Worm (Caenorhabditis elegans) whole organism, young adult: ENCODE results near the gene sta-2.
A peak's percentile ranks its signal among the peaks of the same experiment; 100 is the strongest.

ENCODE experiments used
- B0019.2 ChIP-seq: fragments of 200-800 bp; sonication (Bioruptor generic); conservative IDR thresholded peaks from 2 replicates; pipeline ENCODE4 v1.3.6; 2022; ENCODE audit warnings: missing genetic modification reagents, missing genetic modification characterization, missing compliant biosample characterization
- B0336.3 ChIP-seq: fragments of 200-800 bp; sonication (Bioruptor generic); IDR thresholded peaks from 2 replicates; pipeline ENCODE4 v1.3.6; 2022; ENCODE audit warnings: missing genetic modification characterization, missing compliant biosample characterization
- C17E4.6 ChIP-seq: fragments of 200-800 bp; sonication (Bioruptor generic); IDR thresholded peaks from 2 replicates; pipeline ENCODE4 v1.3.6; 2022; ENCODE audit warnings: missing genetic modification reagents, missing genetic modification characterization, missing compliant biosample characterization
- F23B12.7 ChIP-seq: sonication (generic microtip); optimal IDR thresholded peaks from 2 replicates; lab custom pipeline; 2017; ENCODE audit warnings: missing genetic modification characterization, mild to moderate bottlenecking, missing compliant biosample characterization, antibody characterized with exemption, moderate library complexity; ENCODE audit not compliant: insufficient read depth
- F33H1.4 ChIP-seq: fragments of 200-800 bp; sonication (Bioruptor generic); IDR thresholded peaks from 2 replicates; pipeline ENCODE4 v1.3.6; 2022; ENCODE audit warnings: missing genetic modification reagents, missing genetic modification characterization, missing compliant biosample characterization
- F37B4.10 ChIP-seq: fragments of 200-800 bp; sonication (Bioruptor generic); IDR thresholded peaks from 2 replicates; pipeline ENCODE4 v1.3.6; 2022; ENCODE audit warnings: missing genetic modification characterization, missing compliant biosample characterization
- F39B2.1 ChIP-seq: fragments of 200-800 bp; sonication (Bioruptor generic); IDR thresholded peaks from 2 replicates; pipeline ENCODE4 v1.3.6; 2022; ENCODE audit warnings: missing genetic modification reagents, missing genetic modification characterization, missing compliant biosample characterization
- F52B5.7 ChIP-seq: sonication (generic microtip); optimal IDR thresholded peaks from 2 replicates; lab custom pipeline; 2016; ENCODE audit warnings: mild to moderate bottlenecking, missing genetic modification characterization, missing compliant biosample characterization
- F57A8.1 ChIP-seq: fragments of 200-800 bp; sonication (Bioruptor generic); optimal IDR thresholded peaks from 2 replicates; lab custom pipeline; 2018; ENCODE audit warnings: mild to moderate bottlenecking, missing genetic modification characterization, moderate library complexity, missing compliant biosample characterization
- F57C9.4 ChIP-seq: sonication (generic microtip); optimal IDR thresholded peaks from 2 replicates; lab custom pipeline; 2017; ENCODE audit warnings: mild to moderate bottlenecking, missing genetic modification characterization, missing compliant biosample characterization
- T07F8.4 ChIP-seq: sonication (generic microtip); optimal IDR thresholded peaks from 2 replicates; lab custom pipeline; 2016; ENCODE audit warnings: mild to moderate bottlenecking, missing genetic modification characterization, moderate library complexity, missing compliant biosample characterization
- Y53G8AR.9 ChIP-seq: fragments of 200-800 bp; sonication (Bioruptor generic); conservative IDR thresholded peaks from 2 replicates; pipeline ENCODE4 v1.3.6; 2022; ENCODE audit warnings: missing genetic modification reagents, missing genetic modification characterization, missing compliant biosample characterization
- Y56A3A.18 ChIP-seq: fragments of 200-800 bp; sonication (Bioruptor generic); IDR thresholded peaks from 2 replicates; pipeline ENCODE4 v1.3.6; 2022; ENCODE audit warnings: missing genetic modification reagents, missing genetic modification characterization, missing compliant biosample characterization
- aptf-2 ChIP-seq: fragments of 200-800 bp; sonication (Bioruptor generic); conservative IDR thresholded peaks from 2 replicates; pipeline ENCODE4 v1.3.6; 2022; ENCODE audit warnings: missing genetic modification reagents, missing genetic modification characterization, missing compliant biosample characterization
- ccch-3 ChIP-seq: fragments of 200-800 bp; sonication (Bioruptor generic); optimal IDR thresholded peaks from 2 replicates; lab custom pipeline; 2018; ENCODE audit warnings: mild to moderate bottlenecking, missing genetic modification characterization, missing compliant biosample characterization
- chd-7 ChIP-seq: sonication (generic microtip); optimal IDR thresholded peaks from 2 replicates; lab custom pipeline; 2016; ENCODE audit warnings: mild to moderate bottlenecking, missing genetic modification characterization, moderate library complexity, missing compliant biosample characterization
- efl-1 ChIP-seq: fragments of 150-350 bp; optimal IDR thresholded peaks from 2 replicates; lab custom pipeline; 2014; ENCODE audit warnings: missing biosample characterization, missing genetic modification reagents, missing genetic modification characterization
- egl-44 ChIP-seq: fragments of 200-800 bp; sonication (Bioruptor generic); IDR thresholded peaks from 2 replicates; pipeline ENCODE4 v1.3.6; 2022; ENCODE audit warnings: missing genetic modification reagents, missing genetic modification characterization, missing compliant biosample characterization
- egrh-3 ChIP-seq: fragments of 200-800 bp; sonication (Bioruptor generic); IDR thresholded peaks from 2 replicates; pipeline ENCODE4 v1.3.6; 2022; ENCODE audit warnings: missing genetic modification reagents, missing genetic modification characterization, missing compliant biosample characterization
- ets-4 ChIP-seq: fragments of 200-800 bp; sonication (Bioruptor generic); optimal IDR thresholded peaks from 2 replicates; lab custom pipeline; 2018; ENCODE audit warnings: mild to moderate bottlenecking, missing genetic modification characterization, missing compliant biosample characterization
- hmg-20 ChIP-seq: fragments of 200-800 bp; sonication (Bioruptor generic); IDR thresholded peaks from 2 replicates; pipeline ENCODE4 v1.3.6; 2022; ENCODE audit warnings: missing genetic modification reagents, missing genetic modification characterization, missing compliant biosample characterization
- hrde-1 ChIP-seq: sonication (generic microtip); optimal IDR thresholded peaks from 2 replicates; lab custom pipeline; 2016; ENCODE audit warnings: missing genetic modification characterization, mild to moderate bottlenecking, missing compliant biosample characterization, moderate library complexity, missing genotype, missing genetic modification reagents, borderline replicate concordance
- lag-1 ChIP-seq: fragments of 200-800 bp; sonication (Bioruptor generic); IDR thresholded peaks from 2 replicates; pipeline ENCODE4 v1.3.6; 2022; ENCODE audit warnings: missing genetic modification reagents, missing genetic modification characterization, missing compliant biosample characterization
- let-607 ChIP-seq, 2 experiments: fragments of 200-800 bp in 1 of 2; sonication (Bioruptor generic) in 1 of 2; sonication (generic microtip) in 1 of 2; optimal IDR thresholded peaks; 2 replicates each; lab custom pipeline; 2016 to 2018; ENCODE audit warnings: mild to moderate bottlenecking in 2 of 2, missing compliant biosample characterization in 2 of 2, missing genetic modification characterization in 2 of 2, moderate library complexity in 2 of 2, missing genotype in 1 of 2
- lin-26 ChIP-seq: fragments of 200-800 bp; sonication (Bioruptor generic); IDR thresholded peaks from 2 replicates; pipeline ENCODE4 v1.3.6; 2022; ENCODE audit warnings: missing genetic modification reagents, missing genetic modification characterization, missing compliant biosample characterization
- lin-35 ChIP-seq, 3 experiments: fragments of 150-350 bp in 2 of 3; sonication (generic microtip) in 1 of 3; optimal IDR thresholded peaks; 2 replicates each; lab custom pipeline; 2014 to 2018; ENCODE audit warnings: missing biosample characterization in 3 of 3, missing genetic modification characterization in 3 of 3, missing genetic modification reagents in 3 of 3
- lir-1 ChIP-seq: fragments of 200-800 bp; sonication (Bioruptor generic); conservative IDR thresholded peaks from 2 replicates; pipeline ENCODE4 v1.3.6; 2022; ENCODE audit warnings: missing genetic modification reagents, missing genetic modification characterization, missing compliant biosample characterization
- lsl-1 ChIP-seq: fragments of 200-800 bp; sonication (Bioruptor generic); optimal IDR thresholded peaks from 2 replicates; lab custom pipeline; 2018; ENCODE audit warnings: mild to moderate bottlenecking, missing genetic modification characterization, moderate library complexity, missing compliant biosample characterization
- madf-6 ChIP-seq: fragments of 200-800 bp; sonication (Bioruptor generic); IDR thresholded peaks from 2 replicates; pipeline ENCODE4 v1.3.6; 2022; ENCODE audit warnings: missing genetic modification reagents, missing genetic modification characterization, missing compliant biosample characterization
- mxl-1 ChIP-seq: sonication (generic microtip); optimal IDR thresholded peaks from 2 replicates; lab custom pipeline; 2016; ENCODE audit warnings: missing genetic modification characterization, missing compliant biosample characterization
- nfyb-1 ChIP-seq: fragments of 200-800 bp; sonication (Bioruptor generic); IDR thresholded peaks from 2 replicates; pipeline ENCODE4 v1.3.6; 2022; ENCODE audit warnings: missing genetic modification reagents, missing genetic modification characterization, missing compliant biosample characterization
- nhr-80 ChIP-seq: sonication (generic microtip); optimal IDR thresholded peaks from 2 replicates; lab custom pipeline; 2016; ENCODE audit warnings: missing genetic modification characterization, missing compliant biosample characterization
- nhr-90 ChIP-seq: sonication (generic microtip); optimal IDR thresholded peaks from 2 replicates; lab custom pipeline; 2016; ENCODE audit warnings: missing genotype, mild to moderate bottlenecking, missing genetic modification characterization, missing compliant biosample characterization
- rcor-1 ChIP-seq: fragments of 200-800 bp; sonication (Bioruptor generic); IDR thresholded peaks from 2 replicates; pipeline ENCODE4 v1.3.6; 2022; ENCODE audit warnings: missing genetic modification reagents, missing genetic modification characterization, missing compliant biosample characterization
- rec-8 ChIP-seq, 2 experiments: sonication (generic microtip); optimal IDR thresholded peaks; 2 replicates each; lab custom pipeline; 2016; ENCODE audit warnings: mild to moderate bottlenecking in 2 of 2, missing genetic modification characterization in 2 of 2, missing genetic modification reagents in 2 of 2, missing genotype in 2 of 2, missing biosample characterization in 1 of 2, missing compliant biosample characterization in 1 of 2, moderate library complexity in 1 of 2
- rpc-1 ChIP-seq, 2 experiments: fragments of 150-350 bp in 1 of 2; sonication (generic microtip) in 1 of 2; optimal IDR thresholded peaks; 2 replicates each; lab custom pipeline; 2014 to 2018; ENCODE audit warnings: missing biosample characterization in 1 of 2, missing genetic modification characterization in 1 of 2, missing genetic modification reagents in 1 of 2, missing genotype in 1 of 2
- sdz-38 ChIP-seq: sonication (generic microtip); optimal IDR thresholded peaks from 2 replicates; lab custom pipeline; 2016; ENCODE audit warnings: missing genotype, missing genetic modification characterization, missing compliant biosample characterization
- somi-1 ChIP-seq: fragments of 200-800 bp; sonication (Bioruptor generic); optimal IDR thresholded peaks from 2 replicates; lab custom pipeline; 2018; ENCODE audit warnings: mild to moderate bottlenecking, missing genetic modification characterization, missing compliant biosample characterization
- tbp1 ChIP-seq: fragments of 200-800 bp; sonication (Bioruptor generic); optimal IDR thresholded peaks from 2 replicates; lab custom pipeline; 2018; ENCODE audit warnings: mild to moderate bottlenecking, missing genetic modification characterization, missing compliant biosample characterization
- tlf-1 ChIP-seq: fragments of 200-800 bp; sonication (Bioruptor generic); optimal IDR thresholded peaks from 2 replicates; lab custom pipeline; 2018; ENCODE audit warnings: mild to moderate bottlenecking, missing genetic modification characterization, missing compliant biosample characterization
- unc-62 ChIP-seq: fragments of 150-350 bp; optimal IDR thresholded peaks from 2 replicates; lab custom pipeline; 2014; ENCODE audit warnings: missing biosample characterization, missing genetic modification reagents, missing genetic modification characterization
- zfh-2 ChIP-seq: fragments of 200-800 bp; sonication (Bioruptor generic); conservative IDR thresholded peaks from 2 replicates; pipeline ENCODE4 v1.3.6; 2022; ENCODE audit warnings: missing genetic modification reagents, missing genetic modification characterization, missing compliant biosample characterization
- zim-3 ChIP-seq: sonication (generic microtip); optimal IDR thresholded peaks from 2 replicates; lab custom pipeline; 2017; ENCODE audit warnings: mild to moderate bottlenecking, missing genetic modification characterization, moderate library complexity, missing compliant biosample characterization
- ztf-25 ChIP-seq: fragments of 200-800 bp; sonication (Bioruptor generic); IDR thresholded peaks from 2 replicates; pipeline ENCODE4 v1.3.6; 2022; ENCODE audit warnings: missing genetic modification reagents, missing genetic modification characterization, missing compliant biosample characterization
- ztf-28 ChIP-seq: fragments of 200-800 bp; sonication (Bioruptor generic); IDR thresholded peaks from 2 replicates; pipeline ENCODE4 v1.3.6; 2022; ENCODE audit warnings: missing genetic modification reagents, missing genetic modification characterization, missing compliant biosample characterization

Gene sta-2

DNA sequence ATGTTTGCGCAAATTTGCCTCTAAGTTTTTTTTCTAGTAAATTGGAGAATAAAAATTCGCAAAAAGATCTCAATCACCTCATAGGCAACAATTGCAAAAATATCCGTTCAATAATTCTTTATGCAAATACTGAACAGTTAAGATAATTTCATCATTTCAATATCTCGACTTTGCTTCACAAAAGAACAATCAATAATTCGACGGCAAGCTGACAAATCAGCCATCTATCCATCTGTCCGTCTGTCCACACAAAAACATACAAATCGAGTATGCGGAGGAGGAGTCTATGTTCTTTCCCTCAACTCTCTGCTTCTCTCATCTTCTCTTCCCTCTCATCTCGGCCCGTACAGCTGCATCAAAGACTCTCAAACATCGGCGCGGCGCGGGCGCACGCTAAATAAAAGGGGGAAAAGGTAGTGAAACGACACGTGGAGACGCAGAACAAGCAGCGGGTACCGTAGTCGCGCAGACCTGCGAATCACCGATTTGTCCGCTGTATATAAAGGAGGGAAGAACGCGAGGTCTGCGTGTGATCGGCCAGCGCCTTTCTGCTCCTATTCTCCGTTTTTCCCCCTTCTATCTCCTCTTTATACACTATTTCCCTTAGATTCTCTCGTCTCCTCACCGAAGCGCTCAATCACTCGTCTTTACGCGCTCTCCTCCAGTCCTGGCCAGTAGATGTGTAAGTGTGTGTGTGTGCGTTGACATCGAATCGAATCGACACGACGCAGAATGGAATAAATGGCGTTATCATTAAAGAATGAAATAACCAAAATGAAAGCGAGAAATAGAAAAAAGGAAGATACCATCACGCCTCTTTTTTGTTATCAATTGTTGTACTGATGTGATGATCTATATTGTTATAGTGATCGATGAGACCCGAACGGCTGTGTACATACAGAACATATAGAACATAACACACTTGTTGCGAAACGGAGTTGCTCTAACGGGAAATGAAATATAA lies 10.0 kb upstream of the sta-2 start (continued):
- peak; percentile 100 for TF ChIP-seq zfh-2 (GFP tag; lab: Robert Waterston, UW)
- TF ChIP-seq F23B12.7 (tag; lab: Kevin White, UChicago) = no peak
- no peak for TF ChIP-seq sdz-38 (tag; lab: Kevin White, UChicago)
- peak; percentile 96 for TF ChIP-seq chd-7 (tag; lab: Kevin White, UChicago)
- TF ChIP-seq egl-44 (GFP tag; lab: Robert Waterston, UW) = peak; percentile 71; the same call in 1 of the 2 replicates
- no peak for TF ChIP-seq aptf-2 (GFP tag; lab: Robert Waterston, UW)
- TF ChIP-seq ztf-25 (GFP tag; lab: Robert Waterston, UW) = 0 out of 2 replicates have a peak, but pooled peaks have one; percentile 46
- TF ChIP-seq Y53G8AR.9 = peak; percentile 82
- peak; percentile 32 for TF ChIP-seq unc-62 (GFP tag; lab: Kevin White, UChicago)
- peak; percentile 70 for TF ChIP-seq lir-1 (GFP tag; lab: Robert Waterston, UW)
- TF ChIP-seq efl-1 (GFP tag; lab: Kevin White, UChicago) = no peak
- peak; percentile 77 for TF ChIP-seq tbp1
- peak; percentile 19 for TF ChIP-seq madf-6 (GFP tag; lab: Robert Waterston, UW)
- peak; percentile 32; the same call in 1 of the 2 replicates for TF ChIP-seq B0019.2
- no peak for TF ChIP-seq rpc-1 (optimal IDR thresholded peaks at IDR 0.05; lab: Kevin White, UChicago)
- TF ChIP-seq rpc-1 (tag; optimal IDR thresholded peaks at IDR 0.05; lab: Kevin White, UChicago) = no peak
- peak; percentile 89 for TF ChIP-seq nhr-90
- TF ChIP-seq let-607 (tag; optimal IDR thresholded peaks at IDR 0.05; lab: Kevin White, UChicago) = peak; percentile 93 to 95
- TF ChIP-seq rec-8 (tag; optimal IDR thresholded peaks at IDR 0.05; lab: Kevin White, UChicago) = peak in 1 of 2 experiments; percentile 2
- no peak for TF ChIP-seq lag-1
- TF ChIP-seq nfyb-1 (GFP tag; lab: Robert Waterston, UW) = peak; percentile 95
- TF ChIP-seq F57A8.1 (GFP tag; lab: Kevin White, UChicago) = peak; percentile 21
- TF ChIP-seq lin-26 = peak; percentile 71; the same call in 1 of the 2 replicates
- peak; percentile 80 for TF ChIP-seq egrh-3
- peak; percentile 82 for TF ChIP-seq somi-1 (GFP tag; lab: Kevin White, UChicago)
- peak; percentile 60 for TF ChIP-seq ets-4
- peak; percentile 63 for TF ChIP-seq rcor-1
- no peak for TF ChIP-seq lsl-1 (GFP tag; lab: Kevin White, UChicago)
- 0 out of 2 replicates have a peak, but pooled peaks have one; percentile 4 for TF ChIP-seq ztf-28 (GFP tag; lab: Robert Waterston, UW)
- TF ChIP-seq F39B2.1 (GFP tag; lab: Robert Waterston, UW) = no peak
- TF ChIP-seq hrde-1 (tag; lab: Kevin White, UChicago) = no peak
- TF ChIP-seq Y56A3A.18 (GFP tag; lab: Robert Waterston, UW) = 0 out of 2 replicates have a peak, but pooled peaks have one; percentile 6
- no peak for TF ChIP-seq F37B4.10 (GFP tag; lab: Robert Waterston, UW)
- peak; percentile 36 for TF ChIP-seq mxl-1 (tag; lab: Kevin White, UChicago)
- TF ChIP-seq T07F8.4 (tag; lab: Kevin White, UChicago) = peak; percentile 39
- no peak for TF ChIP-seq F33H1.4 (GFP tag; lab: Robert Waterston, UW)
- peak; percentile 75 for TF ChIP-seq F52B5.7 (tag; lab: Kevin White, UChicago)
- peak; percentile 97 for TF ChIP-seq nhr-80 (tag; lab: Kevin White, UChicago)
- no peak for TF ChIP-seq hmg-20 (GFP tag; lab: Robert Waterston, UW)
- no peak for TF ChIP-seq zim-3 (tag; lab: Kevin White, UChicago)
- TF ChIP-seq ccch-3 (GFP tag; lab: Kevin White, UChicago) = peak; percentile 18
- peak; percentile 50; the same call in 1 of the 2 replicates for TF ChIP-seq C17E4.6
- TF ChIP-seq lin-35 (GFP tag; optimal IDR thresholded peaks at IDR 0.05; lab: Kevin White, UChicago) = peak in 1 of 3 experiments; percentile 64
- TF ChIP-seq B0336.3 = peak; percentile 95
- TF ChIP-seq F57C9.4 (tag; lab: Kevin White, UChicago) = peak; percentile 33
- TF ChIP-seq tlf-1 (GFP tag; lab: Kevin White, UChicago) = peak; percentile 72
